Fruit fly (Drosophila melanogaster) whole organism, larva: ENCODE data around the gene CG11964.

Experiments used
- noc ChIP-seq: fragments of 200-800 bp; sonication (Bioruptor generic); optimal IDR thresholded peaks from 3 replicates; lab custom pipeline; 2019; ENCODE audit warnings: missing biosample characterization, mild to moderate bottlenecking, missing genetic modification characterization, moderate library complexity

Gene CG11964

DNA sequence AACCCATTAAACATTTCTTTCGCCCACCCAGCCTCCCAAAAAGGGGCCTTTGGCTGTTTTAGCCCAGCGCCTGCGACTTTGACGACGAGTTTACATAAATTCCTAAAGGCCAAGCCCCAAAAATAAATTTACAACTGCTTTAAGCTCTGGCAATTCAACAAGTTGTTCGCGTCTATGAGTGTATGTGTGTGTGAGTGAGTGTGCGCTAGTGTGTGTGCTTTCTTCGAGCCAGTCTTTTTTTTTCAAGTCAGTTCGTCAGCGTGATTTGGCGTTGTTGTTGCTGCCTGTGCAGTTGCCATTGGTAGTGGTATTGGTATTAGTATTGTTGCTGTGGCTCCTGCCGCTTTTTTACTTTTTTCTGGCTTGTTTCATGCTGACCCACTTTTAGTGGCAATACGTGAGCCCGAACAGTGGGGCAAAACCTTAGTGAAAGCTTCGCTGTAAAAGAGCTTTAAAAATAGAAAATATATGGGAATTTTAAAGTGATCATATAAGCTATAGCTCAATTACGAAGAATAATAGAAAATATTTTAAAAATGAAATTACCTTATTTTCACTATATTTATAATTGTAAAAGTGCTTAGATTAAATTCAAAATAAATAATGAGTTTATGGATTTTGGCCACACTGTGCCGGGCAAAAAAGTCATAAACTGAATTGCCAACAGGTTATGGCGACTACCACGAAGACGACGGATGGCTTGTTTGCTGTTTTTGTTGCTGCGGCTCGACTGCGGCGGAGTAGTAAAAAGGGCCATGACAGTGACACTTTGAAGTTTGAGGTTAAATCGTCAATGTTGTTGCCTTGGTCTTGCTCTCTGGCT is 893 bp upstream of the CG11964 start:
- peak; percentile 72 for TF ChIP-seq noc (tag; lab: Kevin White, UChicago)

- TF ChIP-seq noc (tag; lab: Kevin White, UChicago): no peak
These were observed 5.1 kb downstream of the CG11964 start for dm6 chr3R:8939750-8940149.

DNA sequence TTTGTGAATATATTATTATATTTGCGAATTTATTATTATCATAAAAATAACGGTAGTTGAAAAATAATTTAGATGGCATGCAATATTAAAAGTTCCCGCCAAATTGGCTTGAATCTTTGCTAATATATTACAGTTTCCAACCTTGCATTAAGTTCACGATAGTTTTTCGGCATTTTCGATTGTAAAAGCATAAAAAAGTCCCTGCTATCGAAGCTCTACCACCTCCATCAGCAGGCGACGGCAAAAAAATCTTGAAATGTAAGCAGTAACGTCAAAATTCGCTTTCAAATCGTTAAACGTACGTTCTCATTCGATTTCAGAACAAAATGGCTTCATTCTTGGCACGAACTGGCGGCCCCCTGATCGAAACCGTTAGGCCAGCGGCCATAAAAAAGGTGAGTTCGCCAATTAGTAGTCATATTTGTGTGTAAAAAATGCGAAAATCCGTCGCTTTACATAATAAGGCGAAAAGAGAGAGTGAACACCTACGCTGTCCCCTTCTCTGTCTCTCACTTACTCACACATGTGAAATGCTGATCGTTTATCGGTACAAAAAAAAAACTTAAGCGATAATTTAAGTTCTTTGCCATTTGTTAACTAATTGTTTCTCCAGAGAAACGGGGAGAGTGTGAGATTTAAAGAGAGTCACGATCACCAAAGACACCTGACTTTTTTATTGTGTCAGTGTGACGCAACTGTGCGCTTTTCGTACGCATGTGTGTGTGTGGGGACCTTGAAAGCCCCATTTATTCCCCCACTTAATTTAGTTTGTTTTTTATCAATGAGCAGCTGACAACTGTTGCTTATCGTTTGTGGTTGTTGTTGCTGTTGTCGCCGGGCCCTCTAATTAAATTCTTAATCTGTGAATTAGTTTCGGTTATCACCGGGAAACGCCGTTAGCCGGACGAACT is 6.1 kb downstream of the CG11964 start, which contains the start of gene ScsbetaA:
Gene ScsbetaA (plus strand): TSS at position 231 of the 911 bp plus-strand sequence.
- TF ChIP-seq noc (tag; lab: Kevin White, UChicago): peak; percentile 29

DNA sequence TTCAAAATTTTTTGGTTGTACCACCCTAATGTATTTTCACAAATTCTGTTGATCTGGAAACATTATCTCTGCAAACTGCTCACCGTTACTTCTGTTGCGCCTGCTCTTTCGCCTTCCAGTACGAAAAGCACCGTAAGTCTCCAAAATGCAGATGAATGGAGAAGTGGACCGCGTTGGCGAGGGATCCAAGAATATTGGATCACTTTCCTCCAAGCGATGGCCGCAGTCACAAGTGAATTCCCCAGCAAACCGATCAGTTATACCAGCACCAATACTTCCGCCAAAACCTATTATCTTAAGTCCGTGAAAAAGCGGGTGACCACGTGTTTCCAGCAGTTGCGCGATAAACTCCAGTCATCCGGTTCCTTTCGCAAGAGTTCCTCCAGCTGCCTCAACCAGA is 9.9 kb downstream of the CG11964 start, which contains the start of gene osk:
Gene osk (plus strand): TSS at position 197 of the 400 bp plus-strand sequence.
- TF ChIP-seq noc (tag; lab: Kevin White, UChicago): no peak

dm6 chr3R:8932741-8933140 is 12.1 kb downstream of the CG11964 start:
- no peak for TF ChIP-seq noc (tag; lab: Kevin White, UChicago)

dm6 chr3R:8931777-8932345 is 13.0 kb downstream of the CG11964 start, which contains the start of gene pyd:
pyd (minus strand) TSS chr3R:8931896.
- TF ChIP-seq noc (tag; lab: Kevin White, UChicago): peak; percentile 14

dm6 chr3R:8931064-8931419 is 13.8 kb downstream of the CG11964 start:
- TF ChIP-seq noc (tag; lab: Kevin White, UChicago): no peak

DNA sequence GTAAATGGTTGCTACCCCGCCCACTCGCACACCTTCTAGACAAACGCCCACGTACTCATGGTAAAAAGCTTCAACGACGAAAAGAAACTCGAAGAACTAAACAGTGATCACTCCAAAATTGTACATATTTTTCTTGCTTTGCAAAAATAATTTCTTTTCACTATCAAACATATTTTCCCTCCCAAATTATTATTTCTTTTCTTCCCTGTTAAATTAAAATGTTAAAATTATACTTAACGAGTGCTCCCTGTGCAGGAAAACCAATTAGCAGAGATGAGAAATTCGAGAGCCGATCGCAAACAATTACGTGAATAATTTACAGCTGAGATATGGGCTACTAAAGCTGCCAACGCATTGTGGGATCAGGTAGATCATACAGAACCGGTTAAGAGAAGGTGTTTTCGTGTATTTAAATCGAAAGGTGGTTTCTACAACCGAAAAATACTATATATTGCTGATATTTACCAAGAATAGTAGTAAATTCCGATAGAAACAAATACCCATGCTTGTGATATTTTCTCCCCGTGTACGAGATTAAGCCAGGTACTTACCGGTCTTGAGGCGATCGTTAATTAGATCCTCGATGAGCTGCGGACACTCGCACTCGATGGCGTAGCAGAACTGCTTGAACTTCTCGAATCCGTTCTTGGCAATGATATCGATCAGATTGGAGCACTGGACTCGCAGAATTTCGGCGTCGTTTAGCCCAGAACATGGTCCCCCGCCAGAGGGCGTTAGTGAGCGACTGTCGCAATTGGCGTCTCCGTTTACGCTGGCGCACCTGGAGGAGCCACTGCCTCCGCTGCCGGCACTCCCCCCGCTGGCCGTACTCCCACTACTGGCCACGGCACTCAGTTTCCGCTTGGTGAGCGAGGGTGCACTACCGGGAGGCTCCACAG is 14.4 kb downstream of the CG11964 start:
- TF ChIP-seq noc (tag; lab: Kevin White, UChicago): peak; percentile 74

dm6 chr3R:8929703-8930102 is 15.1 kb downstream of the CG11964 start:
- TF ChIP-seq noc (tag; lab: Kevin White, UChicago): no peak

DNA sequence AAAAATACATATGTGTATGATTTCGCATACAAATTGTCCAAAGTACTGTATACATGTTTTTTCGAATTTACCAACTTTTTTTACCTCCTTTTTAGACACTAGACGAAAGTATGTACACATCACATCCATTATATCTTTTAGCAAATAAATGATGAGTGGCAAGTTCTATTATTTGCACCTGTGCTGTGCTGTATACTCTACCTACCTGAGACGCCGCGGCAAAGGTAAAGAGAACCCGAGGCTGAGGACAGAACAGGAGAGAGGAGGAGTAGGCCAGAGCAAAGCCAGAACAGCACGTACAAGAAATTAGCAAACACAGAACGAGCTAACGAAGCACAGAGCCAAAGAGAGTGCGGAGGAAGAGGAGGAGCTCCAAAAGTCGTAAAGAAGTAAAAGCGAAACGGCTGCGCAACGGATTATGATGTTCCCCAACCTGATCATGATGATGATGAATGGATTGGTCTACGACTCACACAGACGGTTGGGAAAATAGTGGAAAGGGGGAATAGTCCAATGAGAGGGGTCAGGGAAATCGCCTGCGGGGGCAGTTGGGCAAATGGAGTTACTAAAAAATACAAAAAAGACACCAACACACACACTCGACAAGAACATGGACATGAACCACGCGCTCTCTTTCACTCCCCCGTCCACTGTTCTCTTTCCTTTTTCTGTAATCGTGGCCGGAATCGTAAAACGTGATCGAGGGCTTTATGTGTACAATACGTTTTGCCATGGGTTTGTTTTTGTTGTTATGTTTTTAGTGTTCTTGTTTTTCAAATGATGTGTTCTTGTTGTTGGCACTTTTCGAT is 16.8 kb downstream of the CG11964 start:
- TF ChIP-seq noc (tag; lab: Kevin White, UChicago): peak; percentile 72

DNA sequence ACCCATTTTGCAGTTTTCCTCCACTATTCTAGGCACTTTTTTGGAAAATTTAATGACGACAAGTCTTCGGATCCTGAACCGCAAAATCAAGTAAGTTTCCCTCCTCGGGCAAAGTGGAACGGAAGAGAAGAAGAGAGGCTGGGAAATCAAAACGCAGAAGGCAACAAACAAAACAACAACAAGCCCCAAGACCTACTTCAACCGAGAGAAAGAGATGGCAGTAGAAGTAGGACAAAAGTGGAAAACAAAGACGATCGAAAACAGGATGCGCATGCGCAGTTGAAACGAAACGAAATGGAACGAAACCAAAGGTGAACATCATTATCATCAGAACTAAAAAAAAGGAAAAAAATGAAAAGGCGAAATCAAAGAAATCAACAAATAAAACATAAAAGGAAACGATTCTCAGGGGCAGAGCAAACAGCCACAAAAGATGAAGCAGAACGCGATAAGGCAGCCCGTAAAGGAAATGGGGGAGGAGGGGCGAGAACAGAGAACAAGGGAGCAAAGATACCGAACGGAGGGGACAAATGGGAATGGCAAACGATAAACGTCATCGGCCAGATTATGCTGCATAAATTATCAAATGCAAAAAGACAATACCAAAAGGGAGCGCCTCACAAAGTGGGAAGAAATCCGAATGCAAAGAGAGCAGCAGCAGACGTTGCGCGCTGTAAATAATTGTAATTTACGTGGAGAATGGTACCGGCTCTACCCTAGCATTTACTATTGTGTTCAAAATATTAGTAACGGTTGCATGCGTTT is 17.6 kb downstream of the CG11964 start:
- no peak for TF ChIP-seq noc (tag; lab: Kevin White, UChicago)

DNA sequence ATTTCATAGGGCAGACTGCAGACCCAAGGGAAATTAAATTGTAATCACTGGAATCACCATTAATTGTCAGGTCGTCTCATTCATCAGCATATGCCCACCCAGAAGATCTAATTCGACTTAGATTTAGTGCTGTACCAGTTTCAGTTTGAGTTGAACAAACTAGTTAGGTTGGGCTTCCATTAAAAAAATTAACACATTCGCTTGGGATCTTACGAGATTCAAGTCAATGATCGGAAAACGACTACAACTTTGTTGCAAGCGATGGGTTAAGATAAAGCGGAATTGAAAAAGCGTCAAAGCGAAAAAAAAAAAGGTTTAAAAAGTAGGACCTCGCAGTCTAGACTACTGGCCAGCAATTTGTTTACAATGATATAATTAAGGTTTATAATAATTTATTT is 18.3 kb downstream of the CG11964 start:
- TF ChIP-seq noc (tag; lab: Kevin White, UChicago): no peak

dm6 chr3R:8925924-8926553 is 18.8 kb downstream of the CG11964 start:
- no peak for TF ChIP-seq noc (tag; lab: Kevin White, UChicago)
